Worm (Caenorhabditis elegans) whole organism, L4 larva: ENCODE data around the gene abcf-1.
A peak's percentile ranks its signal among the peaks of the same experiment; 100 is the strongest.

Source experiments
- D1046.2 ChIP-seq: fragments of 200-800 bp; sonication (Bioruptor generic); IDR thresholded peaks from 2 replicates; pipeline ENCODE4 v1.3.6; 2022; ENCODE audit warnings: missing genetic modification characterization, missing compliant biosample characterization
- Y48G9A.11 ChIP-seq: fragments of 200-800 bp; sonication (Bioruptor generic); IDR thresholded peaks from 2 replicates; pipeline ENCODE4 v1.3.6; 2022; ENCODE audit warnings: missing genetic modification reagents, missing genetic modification characterization, missing compliant biosample characterization
- Y5F2A.4 ChIP-seq: fragments of 200-800 bp; sonication (Bioruptor generic); optimal IDR thresholded peaks from 2 replicates; lab custom pipeline; 2018; ENCODE audit warnings: mild to moderate bottlenecking, missing genetic modification characterization, missing compliant biosample characterization
- ceh-20 ChIP-seq: fragments of 200-800 bp; sonication (Bioruptor generic); IDR thresholded peaks from 2 replicates; pipeline ENCODE4 v1.3.6; 2022; ENCODE audit warnings: missing genetic modification reagents, missing genetic modification characterization, missing compliant biosample characterization
- ces-1 ChIP-seq: fragments of 150-350 bp; sonication (generic microtip); optimal IDR thresholded peaks from 4 replicates; lab custom pipeline; 2014; ENCODE audit warnings: missing biosample characterization, missing genetic modification reagents, missing genetic modification characterization
- daf-12 ChIP-seq: fragments of 150-350 bp; optimal IDR thresholded peaks from 2 replicates; lab custom pipeline; 2014; ENCODE audit warnings: missing biosample characterization, missing genetic modification reagents, missing genetic modification characterization
- daf-19 ChIP-seq: fragments of 200-800 bp; sonication (Bioruptor generic); conservative IDR thresholded peaks from 2 replicates; pipeline ENCODE4 v1.3.6; 2022; ENCODE audit warnings: missing genetic modification characterization, missing compliant biosample characterization
- dmd-6 ChIP-seq: fragments of 200-800 bp; sonication (Bioruptor generic); IDR thresholded peaks from 2 replicates; pipeline ENCODE4 v1.3.6; 2022; ENCODE audit warnings: missing genetic modification reagents, missing genetic modification characterization, missing compliant biosample characterization
- dmd-9 ChIP-seq: fragments of 200-800 bp; sonication (Bioruptor generic); IDR thresholded peaks from 2 replicates; pipeline ENCODE4 v1.3.6; 2022; ENCODE audit warnings: missing genetic modification reagents, missing genetic modification characterization, missing compliant biosample characterization
- dpl-1 ChIP-seq: fragments of 150-350 bp; optimal IDR thresholded peaks from 2 replicates; lab custom pipeline; 2014; ENCODE audit warnings: missing biosample characterization, missing genetic modification reagents, missing genetic modification characterization
- egl-27 ChIP-seq: sonication (generic microtip); optimal IDR thresholded peaks from 3 replicates; lab custom pipeline; 2017; ENCODE audit warnings: missing biosample characterization, missing genetic modification reagents, missing genetic modification characterization
- egl-43 ChIP-seq: fragments of 200-800 bp; sonication (Bioruptor generic); IDR thresholded peaks from 2 replicates; pipeline ENCODE4 v1.3.6; 2022; ENCODE audit warnings: missing genetic modification reagents, missing genetic modification characterization, missing compliant biosample characterization
- fkh-10 ChIP-seq: fragments of 150-350 bp; optimal IDR thresholded peaks from 2 replicates; lab custom pipeline; 2014; ENCODE audit warnings: missing biosample characterization, missing genetic modification reagents, missing genetic modification characterization
- hlh-30 ChIP-seq: sonication (generic microtip); optimal IDR thresholded peaks from 2 replicates; lab custom pipeline; 2017; ENCODE audit warnings: antibody characterized with exemption, mild to moderate bottlenecking, missing genetic modification characterization, missing compliant biosample characterization; ENCODE audit not compliant: insufficient read depth
- lin-13 ChIP-seq: fragments of 150-350 bp; optimal IDR thresholded peaks from 2 replicates; lab custom pipeline; 2014; ENCODE audit warnings: missing biosample characterization, missing genetic modification reagents, missing genetic modification characterization
- lin-39 ChIP-seq: fragments of 150-350 bp; optimal IDR thresholded peaks from 2 replicates; lab custom pipeline; 2014; ENCODE audit warnings: missing biosample characterization, missing genetic modification reagents, missing genetic modification characterization
- mep-1 ChIP-seq: fragments of 150-350 bp; sonication (generic microtip); optimal IDR thresholded peaks from 3 replicates; lab custom pipeline; 2014; ENCODE audit warnings: missing biosample characterization, missing genetic modification characterization
- mes-2 ChIP-seq: sonication (generic microtip); optimal IDR thresholded peaks from 2 replicates; lab custom pipeline; 2016; ENCODE audit warnings: missing genotype, mild to moderate bottlenecking, missing genetic modification characterization, missing compliant biosample characterization; ENCODE audit not compliant: poor library complexity, severe bottlenecking
- nhr-102 ChIP-seq: sonication (generic microtip); optimal IDR thresholded peaks from 2 replicates; lab custom pipeline; 2016; ENCODE audit warnings: mild to moderate bottlenecking, missing genetic modification characterization, moderate library complexity, missing compliant biosample characterization
- nhr-237 ChIP-seq: sonication (generic microtip); optimal IDR thresholded peaks from 2 replicates; lab custom pipeline; 2017; ENCODE audit warnings: missing biosample characterization, missing genetic modification characterization
- nhr-25 ChIP-seq: sonication (generic microtip); optimal IDR thresholded peaks from 2 replicates; lab custom pipeline; 2017; ENCODE audit warnings: missing genetic modification characterization, mild to moderate bottlenecking, missing compliant biosample characterization, antibody characterized with exemption, moderate library complexity, borderline replicate concordance; ENCODE audit not compliant: insufficient read depth
- nhr-28 ChIP-seq: fragments of 150-350 bp; optimal IDR thresholded peaks from 2 replicates; lab custom pipeline; 2014; ENCODE audit warnings: missing biosample characterization, missing genetic modification characterization
- nhr-42 ChIP-seq: fragments of 200-800 bp; sonication (Bioruptor generic); IDR thresholded peaks from 2 replicates; pipeline ENCODE4 v1.3.6; 2022; ENCODE audit warnings: missing genetic modification characterization, missing compliant biosample characterization
- pha-4 ChIP-seq, 2 experiments: fragments of 150-350 bp in 1 of 2; fragments of 200-800 bp in 1 of 2; sonication (Bioruptor generic) in 1 of 2; IDR thresholded peaks in 1 of 2; optimal IDR thresholded peaks in 1 of 2; 2 replicates each; pipeline versions ENCODE4 v1.3.6 to Lab custom; 2014 to 2022; ENCODE audit warnings: missing genetic modification characterization in 2 of 2, missing genetic modification reagents in 2 of 2, missing biosample characterization in 1 of 2, missing compliant biosample characterization in 1 of 2
- pqm-1 ChIP-seq: sonication (generic microtip); optimal IDR thresholded peaks from 2 replicates; lab custom pipeline; 2017; ENCODE audit warnings: missing biosample characterization, missing genetic modification characterization
- saeg-2 ChIP-seq: fragments of 200-800 bp; sonication (Bioruptor generic); IDR thresholded peaks from 2 replicates; pipeline ENCODE4 v1.3.6; 2022; ENCODE audit warnings: missing genetic modification reagents, missing genetic modification characterization, missing compliant biosample characterization
- unc-62 ChIP-seq, 3 experiments: fragments of 150-350 bp in 1 of 3; sonication (generic microtip); optimal IDR thresholded peaks in 2 of 3; peaks in 1 of 3; 1 replicate in 1 of 3; 2 replicates in 2 of 3; lab custom pipeline; 2014 to 2017; ENCODE audit warnings: missing biosample characterization in 3 of 3, missing genetic modification characterization in 3 of 3, missing genetic modification reagents in 3 of 3, missing genotype in 1 of 3
- zag-1 ChIP-seq: fragments of 150-350 bp; optimal IDR thresholded peaks from 2 replicates; lab custom pipeline; 2014; ENCODE audit warnings: missing biosample characterization, missing genetic modification characterization
- zip-11 ChIP-seq: fragments of 200-800 bp; sonication (Bioruptor generic); IDR thresholded peaks from 2 replicates; pipeline ENCODE4 v1.3.6; 2022; ENCODE audit warnings: missing genetic modification characterization, missing compliant biosample characterization
- ztf-7 ChIP-seq: fragments of 150-350 bp; optimal IDR thresholded peaks from 2 replicates; lab custom pipeline; 2014; ENCODE audit warnings: missing biosample characterization, missing genetic modification characterization

The abcf-1 gene

DNA sequence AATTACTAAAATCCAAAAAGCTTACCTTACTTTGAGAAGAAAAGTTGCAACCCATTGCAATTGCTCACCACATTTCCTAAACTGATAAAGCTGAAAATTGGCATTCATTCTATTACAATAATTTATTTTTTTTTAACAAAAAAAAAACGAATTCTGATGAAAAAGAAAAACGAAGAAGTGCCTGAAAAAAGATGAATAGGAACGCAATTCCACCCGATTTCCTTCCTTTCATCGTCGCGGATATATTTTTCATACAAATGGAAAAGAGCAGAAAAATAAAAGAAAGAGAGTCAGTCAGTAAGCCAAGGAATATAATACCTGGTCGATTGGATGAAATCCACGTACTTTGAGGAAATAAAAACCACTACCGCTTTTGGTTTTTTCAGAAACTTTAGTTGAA, 8.3 kb downstream of the abcf-1 start, which contains the start of gene gpa-13:
Gene gpa-13 (minus strand): TSS at position 101 of the 400 bp plus-strand sequence.
- no peak for TF ChIP-seq daf-19 (GFP tag; lab: Robert Waterston, UW)
- TF ChIP-seq Y5F2A.4 (GFP tag; lab: Kevin White, UChicago), result no peak
- TF ChIP-seq nhr-237 (tag; lab: Kevin White, UChicago), result no peak
- no peak for TF ChIP-seq dmd-6 (GFP tag; lab: Robert Waterston, UW)
- TF ChIP-seq pqm-1 (tag; lab: Kevin White, UChicago), result no peak
- TF ChIP-seq zag-1 (tag; lab: Kevin White, UChicago), result no peak
- TF ChIP-seq egl-43 (GFP tag; lab: Robert Waterston, UW), result no peak
- TF ChIP-seq nhr-25 (tag; lab: Kevin White, UChicago), result no peak
- no peak for TF ChIP-seq mep-1 (tag; lab: Kevin White, UChicago)
- TF ChIP-seq nhr-28 (tag; lab: Kevin White, UChicago), result no peak
- no peak for TF ChIP-seq nhr-42
- no peak for TF ChIP-seq lin-39 (tag; lab: Kevin White, UChicago)

- TF ChIP-seq egl-27 (tag; lab: Kevin White, UChicago) (no peak), dmd-9 (GFP tag; lab: Robert Waterston, UW) (no peak), Y48G9A.11 (no peak), ztf-7 (tag; lab: Kevin White, UChicago) (no peak), pha-4 (GFP tag; IDR thresholded peaks at IDR 0.05; lab: Robert Waterston, UW) (no peak), pha-4 (tag; optimal IDR thresholded peaks at IDR 0.05; lab: Kevin White, UChicago) (no peak), nhr-28 (tag; lab: Kevin White, UChicago) (no peak), mes-2 (no peak), lin-13 (GFP tag; lab: Kevin White, UChicago) (no peak), nhr-102 (tag; lab: Kevin White, UChicago) (no peak), ceh-20 (GFP tag; lab: Robert Waterston, UW) (no peak), hlh-30 (tag; lab: Kevin White, UChicago) (no peak), daf-12 (tag; lab: Kevin White, UChicago) (no peak)
These were observed 10.8 kb downstream of the abcf-1 start, which contains the start of gene C15C8.8 for ce11 chrV:12752407-12752806. C15C8.8 (minus strand) TSS chrV:12752507.

DNA sequence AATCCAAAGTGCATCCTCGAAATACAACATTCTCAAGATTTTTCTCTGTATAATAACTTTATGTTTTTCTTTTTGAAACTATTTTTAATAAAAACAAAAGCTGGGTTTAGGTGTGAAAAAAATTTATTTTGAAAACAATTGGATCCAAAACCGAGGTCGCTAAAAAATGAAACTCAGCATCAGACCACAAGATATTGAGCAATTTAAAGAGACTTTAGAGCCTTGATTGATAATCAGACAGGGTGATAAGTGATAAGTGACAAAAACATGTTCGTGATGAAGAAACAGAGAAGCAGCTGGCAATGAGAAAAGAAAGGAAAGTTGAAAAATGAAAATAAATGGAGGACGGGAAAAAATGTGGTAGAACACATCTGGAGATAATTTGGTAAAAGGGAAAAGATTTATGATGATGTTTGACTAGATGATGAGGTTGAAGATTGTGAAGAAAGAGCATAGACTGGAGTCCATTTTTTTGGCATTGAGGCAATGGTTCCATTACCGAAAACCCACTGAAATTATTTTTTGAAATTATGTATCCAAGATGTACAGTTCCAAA, 11.6 kb downstream of the abcf-1 start, which contains the start of gene C15C8.6:
Gene C15C8.6 (minus strand): TSS at position 51 of the 556 bp plus-strand sequence.
- TF ChIP-seq zip-11 (GFP tag; lab: Robert Waterston, UW) (no peak), D1046.2 (GFP tag; lab: Robert Waterston, UW) (no peak), unc-62 (GFP tag; optimal IDR thresholded peaks at IDR 0.05 in 1 of 2; lab: Kevin White, UChicago) (peak in 1 of 2 experiments; percentile 50), unc-62 (tag; optimal IDR thresholded peaks at IDR 0.05; lab: Kevin White, UChicago) (no peak)

- TF ChIP-seq unc-62 (GFP tag; optimal IDR thresholded peaks at IDR 0.05 in 1 of 2; lab: Kevin White, UChicago), result peak in 1 of 2 experiments; percentile 94
- TF ChIP-seq unc-62 (tag; optimal IDR thresholded peaks at IDR 0.05; lab: Kevin White, UChicago), result no peak
- no peak for TF ChIP-seq daf-12 (tag; lab: Kevin White, UChicago)
- no peak for TF ChIP-seq saeg-2 (GFP tag; lab: Robert Waterston, UW)
- TF ChIP-seq, all 104 proteins: peak for 1
These were observed 13.6 kb downstream of the abcf-1 start for ce11 chrV:12749558-12749957.

DNA sequence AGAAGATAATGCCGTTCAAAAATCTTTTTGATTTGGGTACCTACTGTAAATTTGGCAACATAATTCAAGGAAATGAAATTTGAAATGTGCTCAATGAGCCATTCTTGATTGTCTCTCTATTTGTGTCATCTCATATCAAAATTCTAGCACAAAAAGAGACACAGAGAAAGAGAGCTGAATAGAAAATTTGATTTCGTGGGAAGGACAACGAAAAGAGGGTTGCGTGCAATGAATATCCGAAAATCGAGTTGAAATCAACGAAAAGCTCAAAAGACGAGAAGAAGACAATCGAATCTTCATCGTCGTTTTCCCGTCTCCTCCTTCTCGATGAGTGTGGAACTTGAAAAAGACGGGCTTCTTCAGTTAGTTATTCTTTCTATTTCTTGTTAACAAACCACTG, 15.3 kb downstream of the abcf-1 start, which contains the start of gene C15C8.5:
Gene C15C8.5 (plus strand): TSS at position 152 of the 400 bp plus-strand sequence.
- peak; percentile 91 for TF ChIP-seq ces-1 (GFP tag; lab: Kevin White, UChicago)
- peak; percentile 97 for TF ChIP-seq fkh-10 (GFP tag; lab: Kevin White, UChicago)
- TF ChIP-seq dpl-1 (GFP tag; lab: Kevin White, UChicago), result no peak
